Worm (Caenorhabditis elegans): ENCODE data around the gene copg-1.

ce11 chrIV:10161706-10162105, 10.0 kb downstream of the copg-1 start, which contains the start of gene pps-1:
- TF ChIP-seq pha-4 (tag; optimal IDR thresholded peaks at IDR 0.05): no peak
- TF ChIP-seq lsy-2 (tag; optimal IDR thresholded peaks at IDR 0.05): no peak
- no peak for TF ChIP-seq mab-5 (tag; optimal IDR thresholded peaks at IDR 0.05)
- TF ChIP-seq nhr-28 (tag; optimal IDR thresholded peaks at IDR 0.05): no peak
- no peak for TF ChIP-seq ztf-11 (tag; optimal IDR thresholded peaks at IDR 0.05)
- TF ChIP-seq unc-62 (GFP tag; optimal IDR thresholded peaks at IDR 0.05): no peak
- TF ChIP-seq elt-3 (tag; optimal IDR thresholded peaks at IDR 0.05): no peak
